Worm (Caenorhabditis elegans): ENCODE data around the gene dct-6.

The dct-6 gene

ce11 chrIII:5940525-5940974 lies 25.7 kb upstream of the dct-6 start (continued):
- no peak for TF ChIP-seq ztf-11 (tag; optimal IDR thresholded peaks at IDR 0.05)
- TF ChIP-seq snpc-4 (tag; optimal IDR thresholded peaks at IDR 0.05): peak; percentile 48
- no peak for TF ChIP-seq Y55F3AM.14 (GFP tag; optimal IDR thresholded peaks at IDR 0.05)
- peak; percentile 14 for TF ChIP-seq mab-5 (tag; optimal IDR thresholded peaks at IDR 0.05)
- TF ChIP-seq skn-1 (tag; optimal IDR thresholded peaks at IDR 0.05): peak; percentile 56
- TF ChIP-seq egl-27 (tag; optimal IDR thresholded peaks at IDR 0.05): peak; percentile 52
- TF ChIP-seq sem-4 (tag; optimal IDR thresholded peaks at IDR 0.05): peak; percentile 80
- TF ChIP-seq elt-3 (tag; optimal IDR thresholded peaks at IDR 0.05): no peak
- TF ChIP-seq lsy-2 (tag; optimal IDR thresholded peaks at IDR 0.05): peak; percentile 25 to 70

- TF ChIP-seq aly-2 (tag; optimal IDR thresholded peaks at IDR 0.05): no peak
These were observed 24.1 kb upstream of the dct-6 start for ce11 chrIII:5942104-5942503.

ce11 chrIII:5943368-5944180 lies 22.6 kb upstream of the dct-6 start:
- TF ChIP-seq elt-3 (tag; optimal IDR thresholded peaks at IDR 0.05) (no peak), ZK546.5 (tag; optimal IDR thresholded peaks at IDR 0.05) (no peak), mbf-1 (tag; optimal IDR thresholded peaks at IDR 0.05) (no peak), dmd-4 (tag; optimal IDR thresholded peaks at IDR 0.05) (no peak), ceh-16 (tag; optimal IDR thresholded peaks at IDR 0.05) (no peak), elt-1 (tag; optimal IDR thresholded peaks at IDR 0.05) (no peak), ceh-82 (tag; optimal IDR thresholded peaks at IDR 0.05) (no peak), ama-1 (optimal IDR thresholded peaks at IDR 0.05) (peak; percentile 87), F13H6.1 (tag; optimal IDR thresholded peaks at IDR 0.05) (peak; percentile 22), unc-39 (tag; optimal IDR thresholded peaks at IDR 0.05) (no peak), ztf-1 (GFP tag; conservative IDR thresholded peaks at IDR 0.05) (no peak), skn-1 (tag; optimal IDR thresholded peaks at IDR 0.05) (peak; percentile 67), fos-1 (tag; optimal IDR thresholded peaks at IDR 0.05) (no peak), ztf-4 (tag; optimal IDR thresholded peaks at IDR 0.05) (peak; percentile 16), nhr-21 (tag; optimal IDR thresholded peaks at IDR 0.05) (peak; percentile 92), mab-5 (tag; optimal IDR thresholded peaks at IDR 0.05) (no peak), nhr-25 (tag; optimal IDR thresholded peaks at IDR 0.05) (peak; percentile 62), lin-39 (tag; optimal IDR thresholded peaks at IDR 0.05) (no peak), lsy-2 (tag; optimal IDR thresholded peaks at IDR 0.05) (peak in 1 of 2 experiments; percentile 45), nhr-237 (tag; optimal IDR thresholded peaks at IDR 0.05) (no peak), R02D3.7 (tag; optimal IDR thresholded peaks at IDR 0.05) (no peak), sma-3 (GFP tag; optimal IDR thresholded peaks at IDR 0.05) (peak; percentile 63), zag-1 (tag; optimal IDR thresholded peaks at IDR 0.05) (no peak), C34F6.9 (tag; optimal IDR thresholded peaks at IDR 0.05) (peak; percentile 14), snpc-4 (tag; optimal IDR thresholded peaks at IDR 0.05) (no peak), nhr-77 (tag; optimal IDR thresholded peaks at IDR 0.05) (no peak), aly-2 (tag; optimal IDR thresholded peaks at IDR 0.05) (peak; percentile 27), nhr-10 (tag; optimal IDR thresholded peaks at IDR 0.05) (no peak), blmp-1 (tag; optimal IDR thresholded peaks at IDR 0.05; ENCODE audit: insufficient read depth) (peak; percentile 32), nhr-12 (tag; optimal IDR thresholded peaks at IDR 0.05) (peak; percentile 17), nhr-11 (tag; optimal IDR thresholded peaks at IDR 0.05) (no peak), ztf-11 (tag; optimal IDR thresholded peaks at IDR 0.05) (no peak), nhr-129 (tag; optimal IDR thresholded peaks at IDR 0.05) (peak; percentile 61), peb-1 (tag; optimal IDR thresholded peaks at IDR 0.05) (no peak), sem-4 (tag; optimal IDR thresholded peaks at IDR 0.05) (peak; percentile 50), sma-9 (GFP tag; optimal IDR thresholded peaks at IDR 0.05) (peak; percentile 9), sma-9 (tag; optimal IDR thresholded peaks at IDR 0.05) (no peak), egl-27 (tag; optimal IDR thresholded peaks at IDR 0.05) (no peak), mdl-1 (tag; optimal IDR thresholded peaks at IDR 0.05) (no peak), unc-55 (GFP tag; optimal IDR thresholded peaks at IDR 0.05) (peak; percentile 11), crh-2 (tag; optimal IDR thresholded peaks at IDR 0.05) (peak; percentile 61), nhr-23 (tag; optimal IDR thresholded peaks at IDR 0.05) (no peak), nhr-6 (tag; optimal IDR thresholded peaks at IDR 0.05) (peak; percentile 30), lin-11 (tag; optimal IDR thresholded peaks at IDR 0.05) (no peak), Y55F3AM.14 (GFP tag; optimal IDR thresholded peaks at IDR 0.05) (peak; percentile 34), unc-62 (GFP tag; optimal IDR thresholded peaks at IDR 0.05) (no peak), alr-1 (tag; optimal IDR thresholded peaks at IDR 0.05) (no peak), lin-13 (GFP tag; optimal IDR thresholded peaks at IDR 0.05) (peak; percentile 61)

Data from whole organism, L2 larva.